Fruit fly (Drosophila melanogaster) whole organism, adult: ENCODE measurements around the gene CG9184.

ENCODE experiments used
- CG1620 ChIP-seq: fragments of 200-800 bp; sonication (Bioruptor generic); optimal IDR thresholded peaks from 2 replicates; lab custom pipeline; 2016; ENCODE audit warnings: missing biosample characterization, missing genetic modification characterization
- CG7045 ChIP-seq: fragments of 200-800 bp; sonication (Bioruptor generic); optimal IDR thresholded peaks from 2 replicates; lab custom pipeline; 2017; ENCODE audit warnings: missing biosample characterization, mild to moderate bottlenecking, missing genetic modification characterization
- CG7101 ChIP-seq: fragments of 200-800 bp; sonication (Bioruptor generic); optimal IDR thresholded peaks from 2 replicates; lab custom pipeline; 2018; ENCODE audit warnings: missing biosample characterization, mild to moderate bottlenecking, missing genetic modification characterization, moderate library complexity
- Clk ChIP-seq: fragments of 200-800 bp; sonication (Bioruptor generic); optimal IDR thresholded peaks from 2 replicates; lab custom pipeline; 2017; ENCODE audit warnings: missing biosample characterization, missing genetic modification characterization
- Crg-1 ChIP-seq: fragments of 200-800 bp; sonication (Bioruptor generic); optimal IDR thresholded peaks from 2 replicates; lab custom pipeline; 2016; ENCODE audit warnings: missing biosample characterization, missing genetic modification characterization
- Hr96 ChIP-seq: fragments of 200-800 bp; sonication (Bioruptor generic); optimal IDR thresholded peaks from 2 replicates; lab custom pipeline; 2016; ENCODE audit warnings: missing biosample characterization, missing genetic modification characterization
- Mnt ChIP-seq: fragments of 200-800 bp; sonication (Bioruptor generic); optimal IDR thresholded peaks from 2 replicates; lab custom pipeline; 2016; ENCODE audit warnings: missing biosample characterization, mild to moderate bottlenecking, missing genetic modification characterization
- kay ChIP-seq: fragments of 200-800 bp; sonication (Bioruptor generic); peaks from one replicate; lab custom pipeline; 2016; ENCODE audit warnings: missing biosample characterization, missing genetic modification characterization, borderline replicate concordance
- tj ChIP-seq: fragments of 200-800 bp; sonication (Bioruptor generic); optimal IDR thresholded peaks from 3 replicates; lab custom pipeline; 2017; ENCODE audit warnings: missing biosample characterization, mild to moderate bottlenecking, missing genetic modification characterization, moderate library complexity

DNA sequence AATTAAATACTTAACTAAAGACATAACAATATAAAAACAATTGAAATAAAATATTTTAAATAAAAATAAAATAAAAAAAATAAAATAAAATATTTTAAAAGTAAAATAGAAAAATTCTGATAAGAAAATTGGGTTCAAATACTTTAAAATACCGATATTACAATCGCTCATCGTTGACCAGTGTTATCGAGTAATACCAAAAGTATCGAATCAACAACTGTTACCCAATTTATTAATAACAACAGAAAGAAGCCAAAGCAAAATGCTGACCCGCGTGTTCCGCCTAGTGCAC lies 28.3 kb upstream of the CG9184 start, which contains the start of gene CG9166:
- TF ChIP-seq Crg-1 (GFP tag; lab: Kevin White, UChicago) (no peak), Clk (GFP tag; lab: Kevin White, UChicago) (no peak), kay (GFP tag; lab: Kevin White, UChicago) (no peak), tj (GFP tag; lab: Kevin White, UChicago) (no peak), Mnt (GFP tag; lab: Kevin White, UChicago) (no peak), Hr96 (GFP tag; lab: Kevin White, UChicago) (no peak), CG7045 (no peak), CG1620 (GFP tag; lab: Kevin White, UChicago) (no peak), CG7101 (tag; lab: Kevin White, UChicago) (no peak)
